Fruit fly (Drosophila melanogaster): Measurements from ENCODE around the gene Gr10a.
A peak's percentile ranks its signal among the peaks of the same experiment; 100 is the strongest.

- TF ChIP-seq CTCF (optimal IDR thresholded peaks at IDR 0.05) (peak in 1 of 2 experiments; percentile 52), CG8478 (optimal IDR thresholded peaks at IDR 0.05) (no peak)
Observed at dm6 chrX:11454189-11454882, 37.1 kb upstream of the Gr10a start, which contains the start of the genes Evi5 and HP5.
